Fruit fly (Drosophila melanogaster): ENCODE results near the gene CG14692.

CG14692 gene

dm6 chr3R:10803855-10804254, at the start of gene CG14692:
TSS of gene CG14692 (minus strand) at chr3R:10803955.
- TF ChIP-seq rn (GFP tag; IDR thresholded peaks at IDR 0.05): no peak
- TF ChIP-seq CG8159 (tag; optimal IDR thresholded peaks at IDR 0.05): no peak
- TF ChIP-seq fd96Ca (GFP tag; IDR thresholded peaks at IDR 0.05): no peak
- no peak for TF ChIP-seq Pif1B (GFP tag; optimal IDR thresholded peaks at IDR 0.05)
- TF ChIP-seq Pif1A (GFP tag; optimal IDR thresholded peaks at IDR 0.05): no peak
- TF ChIP-seq gl (tag; optimal IDR thresholded peaks at IDR 0.05): no peak
- no peak for TF ChIP-seq CG13204 (GFP tag; optimal IDR thresholded peaks at IDR 0.05)
- TF ChIP-seq CG32121 (GFP tag; IDR thresholded peaks at IDR 0.05): no peak
- no peak for TF ChIP-seq CG17806 (tag; optimal IDR thresholded peaks at IDR 0.05)
- no peak for TF ChIP-seq CG14655 (GFP tag; optimal IDR thresholded peaks at IDR 0.05)
- no peak for TF ChIP-seq Ets98B (GFP tag; IDR thresholded peaks at IDR 0.05)
- no peak for TF ChIP-seq CG34367 (tag; optimal IDR thresholded peaks at IDR 0.05)
- no peak for TF ChIP-seq CG15710 (tag; optimal IDR thresholded peaks at IDR 0.05)
- TF ChIP-seq CG8301 (tag; optimal IDR thresholded peaks at IDR 0.05): no peak
- TF ChIP-seq CG4496 (GFP tag; IDR thresholded peaks at IDR 0.05): no peak
- no peak for TF ChIP-seq EcR (GFP tag; optimal IDR thresholded peaks at IDR 0.05)
- TF ChIP-seq D1 (tag; optimal IDR thresholded peaks at IDR 0.05): no peak
- no peak for TF ChIP-seq CG12605 (GFP tag; IDR thresholded peaks at IDR 0.05)

- no peak for TF ChIP-seq CG14655 (GFP tag; optimal IDR thresholded peaks at IDR 0.05)
- peak; percentile 13 for TF ChIP-seq EcR (GFP tag; optimal IDR thresholded peaks at IDR 0.05)
- TF ChIP-seq CG10348 (GFP tag; IDR thresholded peaks at IDR 0.05): no peak
- TF ChIP-seq fd96Ca (GFP tag; IDR thresholded peaks at IDR 0.05): no peak
- no peak for TF ChIP-seq rn (GFP tag; IDR thresholded peaks at IDR 0.05)
- no peak for TF ChIP-seq CG8159 (tag; optimal IDR thresholded peaks at IDR 0.05)
- no peak for TF ChIP-seq CG9948 (tag; optimal IDR thresholded peaks at IDR 0.05)
These were observed 48.5 kb upstream of the CG14692 start, which contains the start of gene CG4565 for dm6 chr3R:10852232-10852774. TSS of gene CG4565 (plus strand) at chr3R:10852724.

- TF ChIP-seq Snoo (tag; optimal IDR thresholded peaks at IDR 0.05) (no peak), CG15710 (tag; optimal IDR thresholded peaks at IDR 0.05) (no peak)
These were observed 46.9 kb upstream of the CG14692 start for dm6 chr3R:10850636-10851035.

dm6 chr3R:10849515-10849973, 45.8 kb upstream of the CG14692 start, which contains the start of gene CG42394:
TSS of gene CG42394 (plus strand) at chr3R:10849825.
- peak; percentile 94 for TF ChIP-seq Ets98B (GFP tag; IDR thresholded peaks at IDR 0.05)
- TF ChIP-seq CG32121 (GFP tag; IDR thresholded peaks at IDR 0.05): peak; percentile 95
- peak; percentile 91 for TF ChIP-seq CG34367 (tag; optimal IDR thresholded peaks at IDR 0.05)
- TF ChIP-seq CG12605 (GFP tag; IDR thresholded peaks at IDR 0.05): peak; percentile 90
- peak; percentile 95 for TF ChIP-seq CG4496 (GFP tag; IDR thresholded peaks at IDR 0.05)
- peak; percentile 98 for TF ChIP-seq CG9948 (tag; optimal IDR thresholded peaks at IDR 0.05)
- peak; percentile 96 for TF ChIP-seq CG8301 (tag; optimal IDR thresholded peaks at IDR 0.05)
- peak; percentile 83 for TF ChIP-seq rn (GFP tag; IDR thresholded peaks at IDR 0.05)
- TF ChIP-seq CG17806 (tag; optimal IDR thresholded peaks at IDR 0.05): peak; percentile 98
- peak; percentile 97 for TF ChIP-seq CG8159 (tag; optimal IDR thresholded peaks at IDR 0.05)
- TF ChIP-seq gl (tag; optimal IDR thresholded peaks at IDR 0.05): peak; percentile 80
- peak; percentile 62 for TF ChIP-seq CG13204 (GFP tag; optimal IDR thresholded peaks at IDR 0.05)
- peak; percentile 93 for TF ChIP-seq Pif1B (GFP tag; optimal IDR thresholded peaks at IDR 0.05)
- peak; percentile 98 for TF ChIP-seq D1 (tag; optimal IDR thresholded peaks at IDR 0.05)
- TF ChIP-seq Snoo (tag; optimal IDR thresholded peaks at IDR 0.05): peak; percentile 95
- peak; percentile 85 for TF ChIP-seq Pif1A (GFP tag; optimal IDR thresholded peaks at IDR 0.05)
- peak; percentile 99 for TF ChIP-seq CG14655 (GFP tag; optimal IDR thresholded peaks at IDR 0.05)
- peak; percentile 91 for TF ChIP-seq CG15710 (tag; optimal IDR thresholded peaks at IDR 0.05)
- peak; percentile 88; the same call in 2 of the 3 replicates for TF ChIP-seq fd96Ca (GFP tag; IDR thresholded peaks at IDR 0.05)
- peak; percentile 52 for TF ChIP-seq CG10348 (GFP tag; IDR thresholded peaks at IDR 0.05)
- peak; percentile 76 for TF ChIP-seq EcR (GFP tag; optimal IDR thresholded peaks at IDR 0.05)

- peak; percentile 11 for TF ChIP-seq gl (tag; optimal IDR thresholded peaks at IDR 0.05)
- peak; percentile 32 for TF ChIP-seq CG34367 (tag; optimal IDR thresholded peaks at IDR 0.05)
- TF ChIP-seq Ets98B (GFP tag; IDR thresholded peaks at IDR 0.05): no peak
- TF ChIP-seq Pif1B (GFP tag; optimal IDR thresholded peaks at IDR 0.05): no peak
- no peak for TF ChIP-seq EcR (GFP tag; optimal IDR thresholded peaks at IDR 0.05)
- no peak for TF ChIP-seq Pif1A (GFP tag; optimal IDR thresholded peaks at IDR 0.05)
- peak; percentile 75 for TF ChIP-seq CG14655 (GFP tag; optimal IDR thresholded peaks at IDR 0.05)
- TF ChIP-seq CG10348 (GFP tag; IDR thresholded peaks at IDR 0.05): no peak
- TF ChIP-seq CG15710 (tag; optimal IDR thresholded peaks at IDR 0.05): peak; percentile 44
- TF ChIP-seq D1 (tag; optimal IDR thresholded peaks at IDR 0.05): no peak
- TF ChIP-seq CG32121 (GFP tag; IDR thresholded peaks at IDR 0.05): no peak
- TF ChIP-seq CG4496 (GFP tag; IDR thresholded peaks at IDR 0.05): no peak
- no peak for TF ChIP-seq fd96Ca (GFP tag; IDR thresholded peaks at IDR 0.05)
- TF ChIP-seq CG13204 (GFP tag; optimal IDR thresholded peaks at IDR 0.05): peak; percentile 42
- peak; percentile 52 for TF ChIP-seq CG8159 (tag; optimal IDR thresholded peaks at IDR 0.05)
- peak; percentile 42 for TF ChIP-seq CG17806 (tag; optimal IDR thresholded peaks at IDR 0.05)
- TF ChIP-seq CG9948 (tag; optimal IDR thresholded peaks at IDR 0.05): peak; percentile 37
- TF ChIP-seq CG12605 (GFP tag; IDR thresholded peaks at IDR 0.05): no peak
- no peak for TF ChIP-seq rn (GFP tag; IDR thresholded peaks at IDR 0.05)
- TF ChIP-seq Snoo (tag; optimal IDR thresholded peaks at IDR 0.05): no peak
- peak; percentile 47 for TF ChIP-seq CG8301 (tag; optimal IDR thresholded peaks at IDR 0.05)
These were observed 38.7 kb upstream of the CG14692 start for dm6 chr3R:10842422-10842821.

dm6 chr3R:10836924-10837323, 33.2 kb upstream of the CG14692 start:
- TF ChIP-seq CG34367 (tag; optimal IDR thresholded peaks at IDR 0.05) (no peak), gl (tag; optimal IDR thresholded peaks at IDR 0.05) (no peak), Pif1A (GFP tag; optimal IDR thresholded peaks at IDR 0.05) (no peak), Snoo (tag; optimal IDR thresholded peaks at IDR 0.05) (no peak), CG9948 (tag; optimal IDR thresholded peaks at IDR 0.05) (no peak), EcR (GFP tag; optimal IDR thresholded peaks at IDR 0.05) (no peak), rn (GFP tag; IDR thresholded peaks at IDR 0.05) (no peak), CG17806 (tag; optimal IDR thresholded peaks at IDR 0.05) (no peak), CG15710 (tag; optimal IDR thresholded peaks at IDR 0.05) (no peak), Ets98B (GFP tag; IDR thresholded peaks at IDR 0.05) (no peak), CG12605 (GFP tag; IDR thresholded peaks at IDR 0.05) (no peak), Pif1B (GFP tag; optimal IDR thresholded peaks at IDR 0.05) (no peak), fd96Ca (GFP tag; IDR thresholded peaks at IDR 0.05) (no peak), CG4496 (GFP tag; IDR thresholded peaks at IDR 0.05) (no peak)
